Worm (Caenorhabditis elegans): ENCODE data around the gene glb-19.

Gene glb-19

ce11 chrIV:10628724-10629123 lies 25.2 kb downstream of the glb-19 start, which contains the start of gene R09H10.5:
R09H10.5 (minus strand) TSS chrIV:10628829.
- TF ChIP-seq dmd-6 (GFP tag; IDR thresholded peaks at IDR 0.05) (peak; percentile 38; the same call in 1 of the 2 replicates), lin-15B (tag; optimal IDR thresholded peaks at IDR 0.05) (no peak), nhr-76 (tag; optimal IDR thresholded peaks at IDR 0.05) (no peak), attf-4 (tag; optimal IDR thresholded peaks at IDR 0.05) (no peak), hlh-11 (tag; optimal IDR thresholded peaks at IDR 0.05) (peak; percentile 42), php-3 (GFP tag; IDR thresholded peaks at IDR 0.05) (peak; percentile 98), pqm-1 (tag; optimal IDR thresholded peaks at IDR 0.05) (peak; percentile 79), unc-39 (tag; optimal IDR thresholded peaks at IDR 0.05) (no peak), ceh-20 (GFP tag; IDR thresholded peaks at IDR 0.05) (peak; percentile 84), nhr-28 (tag; optimal IDR thresholded peaks at IDR 0.05) (peak; percentile 36), dve-1 (tag; optimal IDR thresholded peaks at IDR 0.05; ENCODE audit: insufficient read depth) (peak; percentile 20), daf-16 (GFP tag; optimal IDR thresholded peaks at IDR 0.05) (no peak), daf-16 (tag; optimal IDR thresholded peaks at IDR 0.05) (peak; percentile 46)

ce11 chrIV:10620811-10621210 lies 33.1 kb downstream of the glb-19 start, which contains the start of gene R09H10.7:
R09H10.7 (plus strand) TSS chrIV:10621111.
- no peak for TF ChIP-seq nhr-25 (tag; optimal IDR thresholded peaks at IDR 0.05; ENCODE audit: borderline replicate concordance, insufficient read depth)
- 0 out of 2 replicates have a peak, but pooled peaks have one; percentile 33 for TF ChIP-seq zfp-3 (GFP tag; conservative IDR thresholded peaks at IDR 0.05)

ce11 chrIV:10617099-10617498 lies 36.8 kb downstream of the glb-19 start:
- TF ChIP-seq unc-62 (GFP tag; optimal IDR thresholded peaks at IDR 0.05 in 1 of 2): peak in 1 of 2 experiments; percentile 92
- TF ChIP-seq unc-62 (tag; optimal IDR thresholded peaks at IDR 0.05): no peak
- no peak for TF ChIP-seq spr-1 (tag; optimal IDR thresholded peaks at IDR 0.05)
- peak; percentile 19 for TF ChIP-seq hlh-30 (tag; optimal IDR thresholded peaks at IDR 0.05; ENCODE audit: insufficient read depth)
- TF ChIP-seq cey-2 (tag; optimal IDR thresholded peaks at IDR 0.05; ENCODE audit: borderline replicate concordance, insufficient read depth): peak; percentile 2

ce11 chrIV:10616366-10616765 lies 37.6 kb downstream of the glb-19 start:
- TF ChIP-seq arid-1 (GFP tag; conservative IDR thresholded peaks at IDR 0.05): no peak
- TF ChIP-seq mxl-3 (GFP tag; optimal IDR thresholded peaks at IDR 0.05): peak; percentile 37
- TF ChIP-seq unc-62 (GFP tag; optimal IDR thresholded peaks at IDR 0.05 in 1 of 2): peak in 1 of 2 experiments; percentile 78
- TF ChIP-seq unc-62 (tag; optimal IDR thresholded peaks at IDR 0.05): no peak
- no peak for TF ChIP-seq dmd-8 (GFP tag; IDR thresholded peaks at IDR 0.05)

ce11 chrIV:10614918-10615477 lies 38.9 kb downstream of the glb-19 start, which contains the start of gene ptr-14:
ptr-14 (plus strand) TSS chrIV:10615427.
- TF ChIP-seq nhr-76 (tag; optimal IDR thresholded peaks at IDR 0.05) (no peak), skn-1 (tag; optimal IDR thresholded peaks at IDR 0.05) (no peak), ctbp-1 (GFP tag; IDR thresholded peaks at IDR 0.05) (no peak), sdz-12 (GFP tag; optimal IDR thresholded peaks at IDR 0.05) (no peak), nhr-28 (tag; optimal IDR thresholded peaks at IDR 0.05) (peak; percentile 3), mxl-2 (GFP tag; conservative IDR thresholded peaks at IDR 0.05) (no peak), lin-29 (GFP tag; IDR thresholded peaks at IDR 0.05) (no peak), hlh-11 (tag; optimal IDR thresholded peaks at IDR 0.05) (peak; percentile 41), unc-130 (GFP tag; optimal IDR thresholded peaks at IDR 0.05) (no peak), dpl-1 (GFP tag; optimal IDR thresholded peaks at IDR 0.05) (no peak), jun-1 (tag; optimal IDR thresholded peaks at IDR 0.05) (no peak), egl-43 (GFP tag; IDR thresholded peaks at IDR 0.05) (no peak), T20F7.1 (GFP tag; optimal IDR thresholded peaks at IDR 0.05) (no peak), lir-3 (tag; optimal IDR thresholded peaks at IDR 0.05) (no peak)
